Worm (Caenorhabditis elegans) whole organism, midembryonic: ENCODE data around the gene ugt-50.
A peak's percentile ranks its signal among the peaks of the same experiment; 100 is the strongest.

ENCODE experiments used
- T22C8.4 ChIP-seq: fragments of 200-800 bp; sonication (Bioruptor generic); IDR thresholded peaks from 2 replicates; pipeline ENCODE4 v1.3.6; 2022; ENCODE audit warnings: missing genetic modification characterization, missing compliant biosample characterization
- flt-1 ChIP-seq: fragments of 200-800 bp; sonication (Bioruptor generic); IDR thresholded peaks from 2 replicates; pipeline ENCODE4 v1.3.6; 2022; ENCODE audit warnings: missing genetic modification characterization, missing compliant biosample characterization
- klf-2 ChIP-seq: fragments of 200-800 bp; sonication (Bioruptor generic); conservative IDR thresholded peaks from 2 replicates; pipeline ENCODE4 v1.3.6; 2022; ENCODE audit warnings: missing genetic modification reagents, missing genetic modification characterization, missing compliant biosample characterization
- med-1 ChIP-seq: sonication (generic microtip); optimal IDR thresholded peaks from 2 replicates; lab custom pipeline; 2017; ENCODE audit warnings: missing genetic modification characterization, mild to moderate bottlenecking, missing compliant biosample characterization, antibody characterized with exemption, missing genetic modification reagents; ENCODE audit not compliant: insufficient read depth
- ref-1 ChIP-seq: fragments of 200-800 bp; sonication (Bioruptor generic); conservative IDR thresholded peaks from 2 replicates; pipeline ENCODE4 v1.3.6; 2022; ENCODE audit warnings: missing genetic modification reagents, missing genetic modification characterization, missing compliant biosample characterization
- tab-1 ChIP-seq: fragments of 200-800 bp; sonication (Bioruptor generic); IDR thresholded peaks from 2 replicates; pipeline ENCODE4 v1.3.6; 2022; ENCODE audit warnings: missing genetic modification characterization, missing compliant biosample characterization
- ztf-23 ChIP-seq: fragments of 200-800 bp; sonication (Bioruptor generic); IDR thresholded peaks from 2 replicates; pipeline ENCODE4 v1.3.6; 2022; ENCODE audit warnings: missing genetic modification reagents, missing genetic modification characterization, missing compliant biosample characterization
- ztf-29 ChIP-seq: fragments of 200-800 bp; sonication (Bioruptor generic); IDR thresholded peaks from 2 replicates; pipeline ENCODE4 v1.3.6; 2022; ENCODE audit warnings: missing genetic modification reagents, missing genetic modification characterization, missing compliant biosample characterization

DNA sequence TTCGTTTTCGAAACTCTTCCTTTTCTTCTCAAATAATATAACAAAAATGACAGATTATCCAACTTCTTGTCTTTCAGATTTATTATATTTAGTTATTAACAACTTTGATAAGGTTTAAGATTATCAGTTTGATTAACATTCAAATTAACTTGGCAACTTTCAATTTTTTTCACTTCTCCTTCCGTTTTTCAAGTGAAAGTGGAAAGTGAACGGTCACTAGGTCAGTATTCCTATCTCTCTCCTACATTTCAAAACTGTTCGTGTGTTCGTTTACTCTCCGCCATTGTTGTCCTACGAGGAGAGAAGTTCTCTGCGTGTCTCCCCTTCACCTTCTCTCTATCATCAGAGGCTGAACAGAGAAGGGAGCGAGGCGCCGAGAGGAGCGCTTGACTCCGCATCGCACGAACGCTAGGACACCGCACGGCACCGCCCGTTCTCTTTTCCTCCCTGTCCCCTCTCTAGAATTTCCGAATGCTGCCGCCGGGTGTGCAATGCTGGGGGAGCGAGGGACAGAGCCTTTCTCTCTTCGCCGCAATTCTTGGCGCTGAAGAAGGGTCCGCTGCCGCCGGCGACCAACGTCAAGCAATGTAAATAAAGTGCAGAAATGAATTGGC, 34.8 kb upstream of the ugt-50 start:
- TF ChIP-seq ztf-29 (GFP tag; lab: Robert Waterston, UW) (no peak), T22C8.4 (GFP tag; lab: Robert Waterston, UW) (no peak), med-1 (GFP tag; lab: Kevin White, UChicago) (no peak), klf-2 (GFP tag; lab: Robert Waterston, UW) (0 out of 2 replicates have a peak, but pooled peaks have one; percentile 29), tab-1 (GFP tag; lab: Robert Waterston, UW) (no peak), ztf-23 (GFP tag; lab: Robert Waterston, UW) (no peak), flt-1 (no peak), ref-1 (GFP tag; lab: Robert Waterston, UW) (no peak)
